Worm (Caenorhabditis elegans): ENCODE results near the gene B0238.9.

DNA sequence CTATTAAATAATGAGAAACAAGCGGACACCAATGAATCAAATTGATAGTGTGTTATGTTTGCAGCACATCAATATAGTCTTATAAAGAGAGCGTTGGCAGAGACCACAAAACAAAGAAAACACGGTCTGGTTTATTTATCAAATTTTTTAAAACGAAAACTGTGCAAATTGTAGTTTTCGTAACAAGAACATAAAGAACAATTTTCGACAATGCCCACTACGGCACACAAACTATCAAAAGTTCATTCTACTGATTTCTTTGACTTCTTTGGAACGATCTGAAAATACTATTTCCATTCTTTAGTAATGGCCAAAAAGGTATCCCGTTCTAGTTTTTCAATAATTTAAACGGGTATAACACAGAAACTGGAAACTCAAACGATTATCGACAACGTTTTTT is 40.8 kb downstream of the B0238.9 start, which contains the start of gene cest-35.2:
- TF ChIP-seq sptf-1 (tag; optimal IDR thresholded peaks at IDR 0.05) (no peak), lsy-2 (tag; optimal IDR thresholded peaks at IDR 0.05) (no peak), blmp-1 (tag; optimal IDR thresholded peaks at IDR 0.05) (no peak), elt-1 (tag; optimal IDR thresholded peaks at IDR 0.05; ENCODE audit: borderline replicate concordance, insufficient read depth) (no peak), sem-2 (GFP tag; optimal IDR thresholded peaks at IDR 0.05) (no peak)

All from whole organism, mixed stage, embryonic.